Fruit fly (Drosophila melanogaster): ENCODE data around the gene alpha4GT1.

Gene alpha4GT1

DNA sequence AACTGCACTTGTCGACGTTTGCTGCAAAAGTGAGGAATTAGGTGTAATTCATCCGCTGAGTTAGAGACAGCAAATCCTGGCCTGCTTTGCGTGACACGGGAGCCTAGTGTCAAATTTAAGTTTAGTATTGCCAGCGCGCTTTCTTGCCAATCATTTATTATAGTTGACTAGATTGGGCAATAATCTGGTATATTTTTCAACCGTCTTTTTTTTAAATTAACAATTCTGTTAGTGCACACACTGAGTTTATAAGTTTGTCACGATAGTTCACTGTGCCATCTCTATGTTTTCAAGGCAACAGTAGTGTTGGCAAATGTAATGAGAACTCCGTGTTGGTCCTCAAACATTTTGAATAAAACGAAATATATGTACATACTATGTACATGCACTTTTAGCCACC, 46.1 kb downstream of the alpha4GT1 start, which contains the start of the genes CG9641 and CG3165 (continued):
- TF ChIP-seq CG4328 (GFP tag; optimal IDR thresholded peaks at IDR 0.05) (peak; percentile 60), CG32532 (GFP tag; IDR thresholded peaks at IDR 0.05) (peak; percentile 85), CG5180 (GFP tag; optimal IDR thresholded peaks at IDR 0.05) (no peak), disco-r (GFP tag; optimal IDR thresholded peaks at IDR 0.05) (peak; percentile 74), CG15479 (GFP tag; optimal IDR thresholded peaks at IDR 0.05) (no peak), CG17612 (GFP tag; IDR thresholded peaks at IDR 0.05) (peak; percentile 69; the same call in 1 of the 2 replicates), salm (tag; optimal IDR thresholded peaks at IDR 0.05) (peak; percentile 21), CG2875 (GFP tag; optimal IDR thresholded peaks at IDR 0.05) (peak; percentile 33), MBD-R2 (GFP tag; IDR thresholded peaks at IDR 0.05) (peak; percentile 89), CG7839 (tag; optimal IDR thresholded peaks at IDR 0.05) (no peak), CG9876 (GFP tag; optimal IDR thresholded peaks at IDR 0.05) (peak; percentile 53), so (GFP tag; IDR thresholded peaks at IDR 0.05) (peak; percentile 56; the same call in 1 of the 3 replicates), CG2712 (tag; optimal IDR thresholded peaks at IDR 0.05) (peak; percentile 89), BtbVII (GFP tag; optimal IDR thresholded peaks at IDR 0.05) (no peak), CG4707 (GFP tag; optimal IDR thresholded peaks at IDR 0.05) (peak; percentile 68), grau (tag; optimal IDR thresholded peaks at IDR 0.05) (peak; percentile 85), CG14014 (GFP tag; IDR thresholded peaks at IDR 0.05) (peak; percentile 87), CG12744 (GFP tag; optimal IDR thresholded peaks at IDR 0.05) (peak; percentile 56), Eip74EF (GFP tag; optimal IDR thresholded peaks at IDR 0.05) (no peak), croc (GFP tag; conservative IDR thresholded peaks at IDR 0.05) (peak; percentile 76), CG3281 (GFP tag; optimal IDR thresholded peaks at IDR 0.05) (peak; percentile 76), luna (GFP tag; optimal IDR thresholded peaks at IDR 0.05) (peak; percentile 44), Sox100B (GFP tag; optimal IDR thresholded peaks at IDR 0.05) (no peak), BEAF-32 (GFP tag; optimal IDR thresholded peaks at IDR 0.05) (peak; percentile 95), Atf3 (GFP tag; optimal IDR thresholded peaks at IDR 0.05) (peak; percentile 80), seq (GFP tag; IDR thresholded peaks at IDR 0.05) (peak; percentile 69), dysf (GFP tag; IDR thresholded peaks at IDR 0.05) (peak; percentile 84), D19A (tag; optimal IDR thresholded peaks at IDR 0.05) (no peak), NfI (GFP tag; optimal IDR thresholded peaks at IDR 0.05) (peak; percentile 87), sob (GFP tag; IDR thresholded peaks at IDR 0.05) (peak; percentile 79), dpn (GFP tag; optimal IDR thresholded peaks at IDR 0.05) (peak; percentile 92), Dbx (GFP tag; IDR thresholded peaks at IDR 0.05) (peak; percentile 86), tup (GFP tag; optimal IDR thresholded peaks at IDR 0.05) (peak; percentile 78), GATAe (GFP tag; conservative IDR thresholded peaks at IDR 0.05) (no peak; the same call in 1 of the 2 replicates), bigmax (GFP tag; optimal IDR thresholded peaks at IDR 0.05) (no peak), Pdp1 (GFP tag; optimal IDR thresholded peaks at IDR 0.05) (peak; percentile 88 to 90), CG12391 (tag; optimal IDR thresholded peaks at IDR 0.05) (peak; percentile 87), D (optimal IDR thresholded peaks at IDR 0.05) (no peak), D (GFP tag; optimal IDR thresholded peaks at IDR 0.05) (peak; percentile 72), Optix (GFP tag; IDR thresholded peaks at IDR 0.05) (peak; percentile 80), jigr1 (GFP tag; IDR thresholded peaks at IDR 0.05) (peak; percentile 79; the same call in 2 of the 3 replicates), pzg (GFP tag; optimal IDR thresholded peaks at IDR 0.05) (peak; percentile 62), Abd-B (GFP tag; optimal IDR thresholded peaks at IDR 0.05) (peak; percentile 66), CG6791 (GFP tag; IDR thresholded peaks at IDR 0.05; ENCODE audit: partially characterized antibody) (peak; percentile 92), Mad (GFP tag; optimal IDR thresholded peaks at IDR 0.05) (peak; percentile 88), CG18262 (tag; optimal IDR thresholded peaks at IDR 0.05) (peak; percentile 85), grn (GFP tag; optimal IDR thresholded peaks at IDR 0.05) (no peak), Dip2 (GFP tag; IDR thresholded peaks at IDR 0.05) (no peak), CG8478 (optimal IDR thresholded peaks at IDR 0.05) (no peak), kni (GFP tag; optimal IDR thresholded peaks at IDR 0.05) (no peak), CG4730 (GFP tag; IDR thresholded peaks at IDR 0.05) (peak; percentile 69)

Data from whole organism, embryonic.